Worm (Caenorhabditis elegans) whole organism, L3 larva: Measurements from ENCODE around the gene Y59H11AR.3.

ENCODE experiments used
- R02D3.7 ChIP-seq: fragments of 150-350 bp; optimal IDR thresholded peaks from 2 replicates; lab custom pipeline; 2014; ENCODE audit warnings: missing biosample characterization, missing genetic modification characterization
- ZK546.5 ChIP-seq: sonication (generic microtip); optimal IDR thresholded peaks from 2 replicates; lab custom pipeline; 2017; ENCODE audit warnings: missing biosample characterization, missing genetic modification characterization
- aly-2 ChIP-seq: fragments of 150-350 bp; optimal IDR thresholded peaks from 2 replicates; lab custom pipeline; 2014; ENCODE audit warnings: missing biosample characterization, missing genetic modification characterization
- ama-1 ChIP-seq: fragments of 150-350 bp; optimal IDR thresholded peaks from 2 replicates; lab custom pipeline; 2018
- ceh-16 ChIP-seq: sonication (generic microtip); optimal IDR thresholded peaks from 2 replicates; lab custom pipeline; 2017; ENCODE audit warnings: missing biosample characterization, missing genetic modification characterization
- ceh-28 ChIP-seq: fragments of 150-350 bp; optimal IDR thresholded peaks from 2 replicates; lab custom pipeline; 2014; ENCODE audit warnings: missing biosample characterization, missing genetic modification reagents, missing genetic modification characterization
- ceh-82 ChIP-seq: fragments of 150-350 bp; optimal IDR thresholded peaks from 2 replicates; lab custom pipeline; 2014; ENCODE audit warnings: missing biosample characterization, missing genetic modification characterization
- ceh-9 ChIP-seq: sonication (generic microtip); optimal IDR thresholded peaks from 2 replicates; lab custom pipeline; 2018; ENCODE audit warnings: missing biosample characterization, missing genetic modification characterization
- daf-12 ChIP-seq: fragments of 150-350 bp; optimal IDR thresholded peaks from 2 replicates; lab custom pipeline; 2014; ENCODE audit warnings: missing biosample characterization, missing genetic modification reagents, missing genetic modification characterization
- egl-27 ChIP-seq: sonication (generic microtip); optimal IDR thresholded peaks from 4 replicates; lab custom pipeline; 2017; ENCODE audit warnings: missing biosample characterization, missing genetic modification reagents, missing genetic modification characterization
- egl-5 ChIP-seq: fragments of 150-350 bp; optimal IDR thresholded peaks from 2 replicates; lab custom pipeline; 2017; ENCODE audit warnings: missing biosample characterization, missing genetic modification reagents, missing genetic modification characterization, inconsistent platforms
- elt-1 ChIP-seq: fragments of 150-350 bp; optimal IDR thresholded peaks from 2 replicates; lab custom pipeline; 2014; ENCODE audit warnings: missing biosample characterization, missing genetic modification characterization
- elt-2 ChIP-seq: sonication (generic microtip); optimal IDR thresholded peaks from 2 replicates; lab custom pipeline; 2016; ENCODE audit warnings: missing genetic modification reagents, mild to moderate bottlenecking, missing genetic modification characterization, missing compliant biosample characterization
- elt-3 ChIP-seq, 3 experiments: fragments of 150-350 bp in 1 of 3; sonication (generic microtip) in 2 of 3; optimal IDR thresholded peaks; 2 replicates in 2 of 3; 4 replicates in 1 of 3; lab custom pipeline; 2014 to 2017; ENCODE audit warnings: missing biosample characterization in 3 of 3, missing genetic modification characterization in 3 of 3
- eor-1 ChIP-seq, 2 experiments: fragments of 150-350 bp; optimal IDR thresholded peaks; 2 replicates each; lab custom pipeline; 2014 to 2018; ENCODE audit warnings: missing biosample characterization in 2 of 2, missing genetic modification characterization in 2 of 2
- fkh-10 ChIP-seq: sonication (generic microtip); optimal IDR thresholded peaks from 2 replicates; lab custom pipeline; 2017; ENCODE audit warnings: missing biosample characterization, missing genetic modification reagents, missing genetic modification characterization
- fkh-2 ChIP-seq: fragments of 150-350 bp; optimal IDR thresholded peaks from 2 replicates; lab custom pipeline; 2014; ENCODE audit warnings: missing biosample characterization, missing genetic modification reagents, missing genetic modification characterization
- fos-1 ChIP-seq: fragments of 150-350 bp; optimal IDR thresholded peaks from 2 replicates; lab custom pipeline; 2014; ENCODE audit warnings: missing biosample characterization, missing genetic modification characterization
- hmg-11 ChIP-seq: sonication (generic microtip); optimal IDR thresholded peaks from 2 replicates; lab custom pipeline; 2016; ENCODE audit warnings: missing genetic modification characterization, missing compliant biosample characterization
- jun-1 ChIP-seq: fragments of 150-350 bp; optimal IDR thresholded peaks from 2 replicates; lab custom pipeline; 2014; ENCODE audit warnings: missing biosample characterization, missing genetic modification reagents, missing genetic modification characterization
- lin-15B ChIP-seq: fragments of 150-350 bp; optimal IDR thresholded peaks from 2 replicates; lab custom pipeline; 2014; ENCODE audit warnings: missing biosample characterization, missing genetic modification characterization
- lin-39 ChIP-seq: fragments of 150-350 bp; optimal IDR thresholded peaks from 2 replicates; lab custom pipeline; 2018; ENCODE audit warnings: missing biosample characterization, missing genetic modification reagents, missing genetic modification characterization
- lsy-12 ChIP-seq: sonication (generic microtip); optimal IDR thresholded peaks from 2 replicates; lab custom pipeline; 2016; ENCODE audit warnings: mild to moderate bottlenecking, missing genetic modification characterization, missing compliant biosample characterization
- mdl-1 ChIP-seq: fragments of 150-350 bp; optimal IDR thresholded peaks from 2 replicates; lab custom pipeline; 2014; ENCODE audit warnings: missing biosample characterization, missing genetic modification characterization
- mml-1 ChIP-seq: fragments of 150-350 bp; sonication (generic microtip); optimal IDR thresholded peaks from 3 replicates; lab custom pipeline; 2014; ENCODE audit warnings: missing biosample characterization, missing genetic modification characterization
- nfya-1 ChIP-seq: sonication (generic microtip); optimal IDR thresholded peaks from 2 replicates; lab custom pipeline; 2017; ENCODE audit warnings: missing genetic modification characterization, mild to moderate bottlenecking, missing compliant biosample characterization, antibody characterized with exemption, moderate library complexity; ENCODE audit not compliant: insufficient read depth
- nhr-11 ChIP-seq: fragments of 150-350 bp; optimal IDR thresholded peaks from 2 replicates; lab custom pipeline; 2014; ENCODE audit warnings: missing biosample characterization, missing genetic modification characterization
- nhr-12 ChIP-seq: fragments of 150-350 bp; optimal IDR thresholded peaks from 2 replicates; lab custom pipeline; 2014; ENCODE audit warnings: missing biosample characterization, missing genetic modification characterization
- nhr-23 ChIP-seq: fragments of 150-350 bp; optimal IDR thresholded peaks from 2 replicates; lab custom pipeline; 2014; ENCODE audit warnings: missing biosample characterization, missing genetic modification reagents, missing genetic modification characterization
- nhr-237 ChIP-seq: fragments of 150-350 bp; optimal IDR thresholded peaks from 2 replicates; lab custom pipeline; 2014; ENCODE audit warnings: missing biosample characterization, missing genetic modification characterization
- nhr-25 ChIP-seq: sonication (generic microtip); optimal IDR thresholded peaks from 2 replicates; lab custom pipeline; 2017; ENCODE audit warnings: missing biosample characterization, missing genetic modification characterization
- nhr-28 ChIP-seq: fragments of 150-350 bp; optimal IDR thresholded peaks from 2 replicates; lab custom pipeline; 2014; ENCODE audit warnings: missing biosample characterization, missing genetic modification characterization
- nhr-43 ChIP-seq: sonication (generic microtip); optimal IDR thresholded peaks from 2 replicates; lab custom pipeline; 2016; ENCODE audit warnings: mild to moderate bottlenecking, missing genetic modification characterization, missing compliant biosample characterization; ENCODE audit not compliant: poor library complexity, severe bottlenecking
- nhr-67 ChIP-seq: fragments of 150-350 bp; optimal IDR thresholded peaks from 2 replicates; lab custom pipeline; 2014; ENCODE audit warnings: missing biosample characterization, missing genetic modification characterization
- nhr-76 ChIP-seq: fragments of 150-350 bp; sonication (generic microtip); optimal IDR thresholded peaks from 5 replicates; lab custom pipeline; 2014; ENCODE audit warnings: missing biosample characterization, missing genetic modification characterization
- nhr-77 ChIP-seq: fragments of 150-350 bp; optimal IDR thresholded peaks from 2 replicates; lab custom pipeline; 2014; ENCODE audit warnings: missing biosample characterization, missing genetic modification characterization
- pha-4 ChIP-seq: fragments of 150-350 bp; optimal IDR thresholded peaks from 2 replicates; lab custom pipeline; 2014; ENCODE audit warnings: missing biosample characterization, missing genetic modification reagents, missing genetic modification characterization
- pqm-1 ChIP-seq: fragments of 150-350 bp; optimal IDR thresholded peaks from 2 replicates; lab custom pipeline; 2017; ENCODE audit warnings: missing biosample characterization, missing genetic modification characterization, inconsistent platforms
- sea-2 ChIP-seq: fragments of 150-350 bp; sonication (generic microtip); optimal IDR thresholded peaks from 4 replicates; lab custom pipeline; 2014; ENCODE audit warnings: missing biosample characterization, missing genetic modification reagents, missing genetic modification characterization
- skn-1 ChIP-seq: fragments of 150-350 bp; optimal IDR thresholded peaks from 2 replicates; lab custom pipeline; 2014; ENCODE audit warnings: missing biosample characterization, missing genetic modification characterization
- snpc-4 ChIP-seq: fragments of 150-350 bp; optimal IDR thresholded peaks from 2 replicates; lab custom pipeline; 2014; ENCODE audit warnings: missing biosample characterization, missing genetic modification characterization
- tbx-2 ChIP-seq: sonication (generic microtip); optimal IDR thresholded peaks from 2 replicates; lab custom pipeline; 2016; ENCODE audit warnings: mild to moderate bottlenecking, missing genetic modification characterization, missing compliant biosample characterization
- unc-39 ChIP-seq: sonication (generic microtip); optimal IDR thresholded peaks from 4 replicates; lab custom pipeline; 2017; ENCODE audit warnings: missing biosample characterization, missing genetic modification characterization
- unc-62 ChIP-seq: fragments of 150-350 bp; sonication (generic microtip); optimal IDR thresholded peaks from 4 replicates; lab custom pipeline; 2014; ENCODE audit warnings: missing biosample characterization, missing genetic modification reagents, missing genetic modification characterization
- zag-1 ChIP-seq: fragments of 150-350 bp; optimal IDR thresholded peaks from 2 replicates; lab custom pipeline; 2014; ENCODE audit warnings: missing biosample characterization, missing genetic modification characterization
- ztf-11 ChIP-seq: fragments of 150-350 bp; optimal IDR thresholded peaks from 2 replicates; lab custom pipeline; 2014; ENCODE audit warnings: missing biosample characterization, missing genetic modification characterization
- ztf-4 ChIP-seq: fragments of 150-350 bp; optimal IDR thresholded peaks from 2 replicates; lab custom pipeline; 2014; ENCODE audit warnings: missing biosample characterization, missing genetic modification characterization

The Y59H11AR.3 gene

ce11 chrIV:8627328-8627727, 32.1 kb upstream of the Y59H11AR.3 start, which contains the start of gene F42A9.11:
Gene F42A9.11, plus strand, starts transcription at chrIV:8627637.
- no peak for TF ChIP-seq jun-1
- peak; percentile 15 for TF ChIP-seq egl-5 (tag; lab: Kevin White, UChicago)
- TF ChIP-seq zag-1: no peak
- TF ChIP-seq lin-39 (tag; lab: Kevin White, UChicago): no peak
- TF ChIP-seq ZK546.5: no peak
- TF ChIP-seq mdl-1: no peak
- TF ChIP-seq unc-39: no peak
- no peak for TF ChIP-seq fkh-10 (GFP tag; lab: Kevin White, UChicago)
- no peak for TF ChIP-seq nhr-77 (tag; lab: Kevin White, UChicago)
- no peak for TF ChIP-seq fkh-2 (tag; lab: Kevin White, UChicago)
- TF ChIP-seq mml-1 (tag; lab: Kevin White, UChicago): no peak
- peak; percentile 30 for TF ChIP-seq nhr-25 (tag; lab: Kevin White, UChicago)
- no peak for TF ChIP-seq elt-1 (tag; lab: Kevin White, UChicago)
- TF ChIP-seq nhr-43: peak; percentile 28
- no peak for TF ChIP-seq lsy-12
- no peak for TF ChIP-seq tbx-2
- TF ChIP-seq ztf-11: no peak
- TF ChIP-seq nhr-11 (tag; lab: Kevin White, UChicago): no peak
- TF ChIP-seq nhr-237 (tag; lab: Kevin White, UChicago): no peak
- TF ChIP-seq skn-1 (tag; lab: Kevin White, UChicago): no peak
- TF ChIP-seq unc-62 (GFP tag; lab: Kevin White, UChicago): no peak
- no peak for TF ChIP-seq elt-3 (tag; optimal IDR thresholded peaks at IDR 0.05; lab: Kevin White, UChicago)
- TF ChIP-seq ceh-28 (tag; lab: Kevin White, UChicago): peak; percentile 26
- no peak for TF ChIP-seq nhr-12
- TF ChIP-seq ceh-82 (tag; lab: Kevin White, UChicago): no peak
- no peak for TF ChIP-seq ama-1 (lab: Kevin White, UChicago)
- TF ChIP-seq egl-27 (tag; lab: Kevin White, UChicago): no peak
- TF ChIP-seq nhr-23 (tag; lab: Kevin White, UChicago): no peak
- no peak for TF ChIP-seq nhr-28 (tag; lab: Kevin White, UChicago)
- no peak for TF ChIP-seq nhr-76
- peak; percentile 45 for TF ChIP-seq hmg-11
- TF ChIP-seq snpc-4 (tag; lab: Kevin White, UChicago): peak; percentile 17
- TF ChIP-seq nhr-67 (tag; lab: Kevin White, UChicago): no peak
- TF ChIP-seq nfya-1 (tag; lab: Kevin White, UChicago): peak; percentile 61
- no peak for TF ChIP-seq fos-1 (tag; lab: Kevin White, UChicago)
- TF ChIP-seq lin-15B (tag; lab: Kevin White, UChicago): peak; percentile 7
- no peak for TF ChIP-seq ceh-9 (tag; lab: Kevin White, UChicago)
- peak; percentile 77 for TF ChIP-seq pha-4
- TF ChIP-seq aly-2 (tag; lab: Kevin White, UChicago): no peak
- TF ChIP-seq ztf-4 (tag; lab: Kevin White, UChicago): no peak
- TF ChIP-seq ceh-16 (tag; lab: Kevin White, UChicago): no peak
- no peak for TF ChIP-seq elt-2
- TF ChIP-seq pqm-1 (tag; lab: Kevin White, UChicago): no peak
- no peak for TF ChIP-seq eor-1 (tag; optimal IDR thresholded peaks at IDR 0.05; lab: Kevin White, UChicago)
- TF ChIP-seq R02D3.7 (tag; lab: Kevin White, UChicago): no peak
- no peak for TF ChIP-seq daf-12 (tag; lab: Kevin White, UChicago)
- TF ChIP-seq sea-2 (GFP tag; lab: Kevin White, UChicago): no peak

DNA sequence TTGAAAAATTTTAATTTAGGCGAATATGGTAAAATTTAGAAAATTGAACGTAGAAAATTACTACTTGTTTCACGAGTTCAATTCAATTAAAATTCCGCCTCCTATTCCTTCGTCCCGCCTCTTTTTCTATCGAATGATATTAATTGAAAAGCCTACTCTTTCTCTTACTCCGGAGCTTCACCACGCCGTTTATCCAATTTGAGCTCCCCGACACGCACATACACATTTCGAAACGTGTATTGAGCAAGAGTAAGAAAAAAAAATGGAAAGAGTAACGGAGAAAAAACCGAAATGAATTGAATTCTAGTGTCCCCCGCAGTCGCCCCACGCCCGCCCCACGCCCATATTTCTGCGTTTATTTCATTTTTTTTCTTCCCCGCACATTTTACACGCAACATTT, 31.1 kb upstream of the Y59H11AR.3 start:
- TF ChIP-seq ama-1 (lab: Kevin White, UChicago): no peak
- TF ChIP-seq ZK546.5: no peak
- peak; percentile 9 for TF ChIP-seq nfya-1 (tag; lab: Kevin White, UChicago)
- TF ChIP-seq, all 47 proteins: peak for 1
